Fruit fly (Drosophila melanogaster) whole organism, pupa: ENCODE results near the gene Aasdh.
A peak's percentile ranks its signal among the peaks of the same experiment; 100 is the strongest.

Experiments used
- CG10348 ChIP-seq: fragments of 200-800 bp; sonication (Bioruptor generic); IDR thresholded peaks from 2 replicates; pipeline ENCODE4 v1.3.6; 2022; ENCODE audit warnings: missing biosample characterization, missing genetic modification characterization
- CG14655 ChIP-seq: fragments of 200-800 bp; sonication (Bioruptor generic); optimal IDR thresholded peaks from 3 replicates; lab custom pipeline; 2017; ENCODE audit warnings: mild to moderate bottlenecking, missing biosample characterization, missing genetic modification reagents, missing genetic modification characterization
- CG17806 ChIP-seq: fragments of 200-800 bp; sonication (Bioruptor generic); optimal IDR thresholded peaks from 2 replicates; lab custom pipeline; 2018; ENCODE audit warnings: missing biosample characterization, mild to moderate bottlenecking, missing genetic modification characterization, moderate library complexity
- CG32121 ChIP-seq: fragments of 200-800 bp; sonication (Bioruptor generic); IDR thresholded peaks from 2 replicates; pipeline ENCODE4 v1.3.6; 2022; ENCODE audit warnings: missing biosample characterization, missing genetic modification characterization
- CG34367 ChIP-seq: fragments of 200-800 bp; sonication (Bioruptor generic); optimal IDR thresholded peaks from 2 replicates; lab custom pipeline; 2018; ENCODE audit warnings: missing biosample characterization, mild to moderate bottlenecking, missing genetic modification characterization
- CG8301 ChIP-seq: fragments of 200-800 bp; sonication (Bioruptor generic); optimal IDR thresholded peaks from 2 replicates; lab custom pipeline; 2018; ENCODE audit warnings: missing biosample characterization, mild to moderate bottlenecking, missing genetic modification characterization
- CG9948 ChIP-seq: fragments of 200-800 bp; sonication (Bioruptor generic); optimal IDR thresholded peaks from 2 replicates; lab custom pipeline; 2018; ENCODE audit warnings: missing biosample characterization, mild to moderate bottlenecking, missing genetic modification characterization, moderate library complexity
- EcR ChIP-seq: fragments of 200-800 bp; sonication (Bioruptor generic); optimal IDR thresholded peaks from 3 replicates; lab custom pipeline; 2019; ENCODE audit warnings: missing biosample characterization, missing genetic modification characterization, mild to moderate bottlenecking, moderate library complexity, missing genetic modification reagents
- Ets98B ChIP-seq: fragments of 200-800 bp; sonication (Bioruptor generic); IDR thresholded peaks from 2 replicates; pipeline ENCODE4 v1.3.6; 2022; ENCODE audit warnings: missing biosample characterization, missing genetic modification characterization
- Pif1A ChIP-seq: fragments of 200-800 bp; sonication (Bioruptor generic); optimal IDR thresholded peaks from 3 replicates; lab custom pipeline; 2016; ENCODE audit warnings: missing biosample characterization, missing genetic modification characterization
- Pif1B ChIP-seq: fragments of 200-800 bp; sonication (Bioruptor generic); optimal IDR thresholded peaks from 3 replicates; lab custom pipeline; 2016; ENCODE audit warnings: missing biosample characterization, missing genetic modification characterization
- fd96Ca ChIP-seq: fragments of 200-800 bp; sonication (Bioruptor generic); IDR thresholded peaks from 3 replicates; pipeline ENCODE4 v1.3.6; 2022; ENCODE audit warnings: missing biosample characterization, missing genetic modification characterization

- peak; percentile 94 for TF ChIP-seq EcR
- no peak for TF ChIP-seq fd96Ca (GFP tag; lab: Robert Waterston, UW)
- no peak for TF ChIP-seq CG17806
- peak; percentile 1 for TF ChIP-seq CG14655 (GFP tag; lab: Kevin White, UChicago)
- no peak for TF ChIP-seq Ets98B (GFP tag; lab: Robert Waterston, UW)
- TF ChIP-seq CG9948: no peak
- no peak for TF ChIP-seq CG34367
- no peak for TF ChIP-seq CG10348 (GFP tag; lab: Robert Waterston, UW)
- no peak for TF ChIP-seq CG8301 (tag; lab: Kevin White, UChicago)
- TF ChIP-seq Pif1A (GFP tag; lab: Kevin White, UChicago): no peak
- TF ChIP-seq Pif1B (GFP tag; lab: Kevin White, UChicago): no peak
- no peak for TF ChIP-seq CG32121 (GFP tag; lab: Robert Waterston, UW)
Measured at dm6 chr2L:8419382-8419940, 29.9 kb downstream of the Aasdh start.
